Worm (Caenorhabditis elegans) whole organism, L1 larva: Measurements from ENCODE around the gene T27A1.3.

Experiments used
- C04F5.9 ChIP-seq: sonication (generic microtip); optimal IDR thresholded peaks from 2 replicates; lab custom pipeline; 2016; ENCODE audit warnings: missing genetic modification characterization, missing compliant biosample characterization
- elt-3 ChIP-seq, 6 experiments: fragments of 150-350 bp in 1 of 6; sonication (generic microtip); optimal IDR thresholded peaks; 2 replicates each; lab custom pipeline; 2017 to 2018; ENCODE audit warnings: missing biosample characterization in 6 of 6, missing genetic modification characterization in 6 of 6, inconsistent platforms in 1 of 6
- fkh-10 ChIP-seq: sonication (generic microtip); optimal IDR thresholded peaks from 2 replicates; lab custom pipeline; 2017; ENCODE audit warnings: missing biosample characterization, missing genetic modification reagents, missing genetic modification characterization
- lin-35 ChIP-seq, 2 experiments: fragments of 150-350 bp; optimal IDR thresholded peaks; 2 replicates each; lab custom pipeline; 2014; ENCODE audit warnings: missing biosample characterization in 2 of 2, missing genetic modification characterization in 2 of 2, missing genetic modification reagents in 2 of 2
- nhr-11 ChIP-seq: fragments of 150-350 bp; optimal IDR thresholded peaks from 2 replicates; lab custom pipeline; 2014; ENCODE audit warnings: missing biosample characterization, missing genetic modification characterization
- nhr-28 ChIP-seq: fragments of 150-350 bp; optimal IDR thresholded peaks from 2 replicates; lab custom pipeline; 2014; ENCODE audit warnings: missing biosample characterization, missing genetic modification characterization
- sptf-1 ChIP-seq: fragments of 150-350 bp; optimal IDR thresholded peaks from 2 replicates; lab custom pipeline; 2014; ENCODE audit warnings: missing biosample characterization, missing genetic modification characterization
- unc-62 ChIP-seq: fragments of 150-350 bp; optimal IDR thresholded peaks from 2 replicates; lab custom pipeline; 2014; ENCODE audit warnings: missing biosample characterization, missing genetic modification reagents, missing genetic modification characterization

- TF ChIP-seq unc-62 (GFP tag; lab: Kevin White, UChicago) (no peak), elt-3 (tag; optimal IDR thresholded peaks at IDR 0.05; lab: Kevin White, UChicago) (no peak), nhr-28 (no peak), lin-35 (GFP tag; optimal IDR thresholded peaks at IDR 0.05; lab: Kevin White, UChicago) (no peak), C04F5.9 (tag; lab: Kevin White, UChicago) (no peak), fkh-10 (GFP tag; lab: Kevin White, UChicago) (no peak), nhr-11 (tag; lab: Kevin White, UChicago) (no peak), sptf-1 (tag; lab: Kevin White, UChicago) (no peak)
Measured at ce11 chrII:502638-503037, 32.7 kb upstream of the T27A1.3 start.
